Fruit fly (Drosophila melanogaster): Measurements from ENCODE around the gene PGAP5.
A peak's percentile ranks its signal among the peaks of the same experiment; 100 is the strongest.

DNA sequence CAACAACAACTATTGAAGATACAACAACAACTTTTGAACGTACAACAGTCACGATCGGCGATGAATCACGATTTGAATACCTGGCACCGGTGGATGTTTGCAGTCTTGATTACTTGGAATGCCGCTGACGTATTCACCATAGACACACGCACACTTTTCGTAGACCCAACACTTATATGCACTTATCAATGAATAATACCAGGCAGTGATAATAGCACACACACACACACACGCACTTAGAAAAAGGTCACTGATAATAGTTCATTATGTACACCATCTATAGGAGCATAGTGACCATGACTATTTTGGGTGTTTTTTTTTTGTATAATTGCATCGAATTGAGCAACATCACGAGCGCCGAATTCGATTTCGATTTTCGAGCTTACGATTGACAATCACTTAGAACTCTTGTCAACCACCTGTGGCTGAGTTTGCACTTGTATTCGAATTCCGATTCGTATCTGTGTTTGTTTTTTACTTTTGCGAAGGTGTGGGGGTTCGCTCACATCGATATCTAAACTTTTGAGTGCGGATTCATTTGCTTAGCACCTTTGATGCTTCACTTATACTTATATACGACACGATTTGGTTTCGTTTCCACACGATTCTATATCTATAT, 40.5 kb downstream of the PGAP5 start:
- no peak for TF ChIP-seq Abd-B (GFP tag; optimal IDR thresholded peaks at IDR 0.05)
- no peak for TF ChIP-seq Vsx2 (GFP tag; optimal IDR thresholded peaks at IDR 0.05; ENCODE audit: partially characterized antibody)
- no peak for TF ChIP-seq Hr83 (GFP tag; optimal IDR thresholded peaks at IDR 0.05; ENCODE audit: poor library complexity, severe bottlenecking)
- TF ChIP-seq pan (optimal IDR thresholded peaks at IDR 0.05) = no peak
- no peak for TF ChIP-seq Hr78 (GFP tag; optimal IDR thresholded peaks at IDR 0.05)
- TF ChIP-seq psq (GFP tag; optimal IDR thresholded peaks at IDR 0.05) = no peak
- TF ChIP-seq h (GFP tag; optimal IDR thresholded peaks at IDR 0.05) = peak; percentile 24
- no peak for TF ChIP-seq Sp1 (GFP tag; optimal IDR thresholded peaks at IDR 0.05)
